Fruit fly (Drosophila melanogaster) whole organism, embryonic: Measurements from ENCODE around the gene AlkB.
A peak's percentile ranks its signal among the peaks of the same experiment; 100 is the strongest.

Experiments
- ATbp ChIP-seq: fragments of 200-800 bp; sonication (Bioruptor generic); optimal IDR thresholded peaks from 2 replicates; lab custom pipeline; 2017; ENCODE audit warnings: missing biosample characterization, mild to moderate bottlenecking, missing genetic modification characterization, missing genetic modification reagents
- CG10209 ChIP-seq: fragments of 200-800 bp; sonication (Bioruptor generic); optimal IDR thresholded peaks from 3 replicates; lab custom pipeline; 2017; ENCODE audit warnings: missing biosample characterization, mild to moderate bottlenecking, missing genetic modification characterization, missing genetic modification reagents
- CG11093 ChIP-seq: fragments of 200-800 bp; sonication (Bioruptor generic); IDR thresholded peaks from 3 replicates; pipeline ENCODE4 v1.3.6; 2022; ENCODE audit warnings: missing biosample characterization, missing genetic modification characterization
- CG11504 ChIP-seq: fragments of 200-800 bp; sonication (Bioruptor generic); optimal IDR thresholded peaks from 3 replicates; lab custom pipeline; 2019; ENCODE audit warnings: missing biosample characterization, mild to moderate bottlenecking, missing genetic modification characterization, moderate library complexity
- CG15011 ChIP-seq: fragments of 200-800 bp; sonication (Bioruptor generic); optimal IDR thresholded peaks from 3 replicates; lab custom pipeline; 2018; ENCODE audit warnings: missing biosample characterization, mild to moderate bottlenecking, missing genetic modification characterization
- CG15269 ChIP-seq: fragments of 200-800 bp; sonication (Bioruptor generic); optimal IDR thresholded peaks from 2 replicates; lab custom pipeline; 2018; ENCODE audit warnings: missing biosample characterization, mild to moderate bottlenecking, missing genetic modification characterization, moderate library complexity
- CG1603 ChIP-seq: fragments of 200-800 bp; sonication (Bioruptor generic); optimal IDR thresholded peaks from 2 replicates; lab custom pipeline; 2019; ENCODE audit warnings: missing biosample characterization, mild to moderate bottlenecking, missing genetic modification characterization, moderate library complexity
- CG18619 ChIP-seq: fragments of 200-800 bp; sonication (Bioruptor generic); optimal IDR thresholded peaks from 3 replicates; lab custom pipeline; 2017; ENCODE audit warnings: missing biosample characterization, mild to moderate bottlenecking, missing genetic modification characterization
- CG33557 ChIP-seq: fragments of 200-800 bp; sonication (Bioruptor generic); optimal IDR thresholded peaks from 2 replicates; lab custom pipeline; 2019; ENCODE audit warnings: missing biosample characterization, mild to moderate bottlenecking, missing genetic modification characterization, moderate library complexity
- CG34224 ChIP-seq: fragments of 200-800 bp; sonication (Bioruptor generic); IDR thresholded peaks from 3 replicates; pipeline ENCODE4 v1.3.6; 2022; ENCODE audit warnings: missing biosample characterization, missing genetic modification characterization; ENCODE audit not compliant: partially characterized antibody
- CG4424 ChIP-seq: fragments of 200-800 bp; sonication (Bioruptor generic); optimal IDR thresholded peaks from 3 replicates; lab custom pipeline; 2016; ENCODE audit warnings: missing biosample characterization, missing genetic modification characterization
- CG4617 ChIP-seq: fragments of 200-800 bp; sonication (Bioruptor generic); optimal IDR thresholded peaks from 3 replicates; lab custom pipeline; 2016; ENCODE audit warnings: missing biosample characterization, missing genetic modification characterization, borderline replicate concordance
- CG5953 ChIP-seq: fragments of 200-800 bp; sonication (Bioruptor generic); IDR thresholded peaks from 2 replicates; pipeline ENCODE4 v1.3.6; 2022; ENCODE audit warnings: missing biosample characterization, missing genetic modification characterization
- CG6175 ChIP-seq: fragments of 200-800 bp; sonication (Bioruptor generic); IDR thresholded peaks from 3 replicates; pipeline ENCODE4 v1.3.6; 2022; ENCODE audit warnings: missing biosample characterization, missing genetic modification characterization
- CG7928 ChIP-seq: fragments of 200-800 bp; sonication (Bioruptor generic); optimal IDR thresholded peaks from 2 replicates; lab custom pipeline; 2017; ENCODE audit warnings: missing biosample characterization, mild to moderate bottlenecking, missing genetic modification characterization
- CG8765 ChIP-seq: fragments of 200-800 bp; sonication (Bioruptor generic); IDR thresholded peaks from 2 replicates; pipeline ENCODE4 v1.3.6; 2022; ENCODE audit warnings: missing biosample characterization, missing genetic modification characterization
- CG9797 ChIP-seq: fragments of 200-800 bp; sonication (Bioruptor generic); optimal IDR thresholded peaks from 3 replicates; lab custom pipeline; 2018; ENCODE audit warnings: missing biosample characterization, mild to moderate bottlenecking, missing genetic modification characterization
- Dfd ChIP-seq, 2 experiments: fragments of >200 bp; optimal IDR thresholded peaks; 2 replicates each; lab custom pipeline; 2017; ENCODE audit warnings: missing biosample characterization in 2 of 2, missing genetic modification characterization in 2 of 2
- Dip3 ChIP-seq: fragments of 200-800 bp; sonication (Bioruptor generic); optimal IDR thresholded peaks from 3 replicates; lab custom pipeline; 2016; ENCODE audit warnings: missing biosample characterization, missing genetic modification characterization
- Drgx ChIP-seq: fragments of 200-800 bp; sonication (Bioruptor generic); IDR thresholded peaks from 2 replicates; pipeline ENCODE4 v1.3.6; 2022; ENCODE audit warnings: missing biosample characterization, missing genetic modification characterization
- Gsc ChIP-seq: fragments of 200-800 bp; sonication (Bioruptor generic); IDR thresholded peaks from 2 replicates; pipeline ENCODE4 v1.3.6; 2022; ENCODE audit warnings: missing biosample characterization, missing genetic modification characterization
- HmgZ ChIP-seq: fragments of 200-800 bp; sonication (Bioruptor generic); optimal IDR thresholded peaks from 2 replicates; lab custom pipeline; 2018; ENCODE audit warnings: missing biosample characterization, mild to moderate bottlenecking, missing genetic modification characterization
- Hr3 ChIP-seq: fragments of 200-800 bp; sonication (Bioruptor generic); optimal IDR thresholded peaks from 3 replicates; lab custom pipeline; 2016; ENCODE audit warnings: missing biosample characterization, missing genetic modification characterization
- Lhr ChIP-seq: fragments of 200-800 bp; sonication (Bioruptor generic); optimal IDR thresholded peaks from 3 replicates; lab custom pipeline; 2017; ENCODE audit warnings: mild to moderate bottlenecking, missing biosample characterization, missing genetic modification reagents, missing genetic modification characterization
- Meics ChIP-seq: fragments of 200-800 bp; sonication (Bioruptor generic); optimal IDR thresholded peaks from 2 replicates; lab custom pipeline; 2017; ENCODE audit warnings: missing biosample characterization, mild to moderate bottlenecking, missing genetic modification characterization
- Myb ChIP-seq: fragments of 200-800 bp; sonication (Bioruptor generic); optimal IDR thresholded peaks from 2 replicates; lab custom pipeline; 2016; ENCODE audit warnings: missing biosample characterization, missing genetic modification characterization
- NC2α ChIP-seq: fragments of 200-800 bp; sonication (Bioruptor generic); optimal IDR thresholded peaks from 2 replicates; lab custom pipeline; 2016; ENCODE audit warnings: missing biosample characterization, missing genetic modification characterization
- Sry-δ ChIP-seq: fragments of 200-800 bp; sonication (Bioruptor generic); optimal IDR thresholded peaks from 2 replicates; lab custom pipeline; 2016; ENCODE audit warnings: missing biosample characterization, missing genetic modification characterization
- ac ChIP-seq: fragments of 200-800 bp; sonication (Bioruptor generic); optimal IDR thresholded peaks from 3 replicates; lab custom pipeline; 2017; ENCODE audit warnings: missing biosample characterization, mild to moderate bottlenecking, missing genetic modification characterization
- aop ChIP-seq: fragments of 200-800 bp; sonication (Bioruptor generic); IDR thresholded peaks from 2 replicates; pipeline ENCODE4 v1.3.6; 2022; ENCODE audit warnings: missing biosample characterization, missing genetic modification characterization
- ara ChIP-seq: fragments of 200-800 bp; sonication (Bioruptor generic); IDR thresholded peaks from 2 replicates; pipeline ENCODE4 v1.3.6; 2022; ENCODE audit warnings: missing biosample characterization, missing genetic modification characterization
- cas ChIP-seq: fragments of 200-800 bp; sonication (Bioruptor generic); IDR thresholded peaks from 2 replicates; pipeline ENCODE4 v1.3.6; 2022; ENCODE audit warnings: missing biosample characterization, missing genetic modification characterization
- esg ChIP-seq: fragments of 200-800 bp; sonication (Bioruptor generic); conservative IDR thresholded peaks from 2 replicates; pipeline ENCODE4 v1.3.6; 2022; ENCODE audit warnings: missing biosample characterization, missing genetic modification characterization
- exex ChIP-seq: fragments of 200-800 bp; sonication (Bioruptor generic); optimal IDR thresholded peaks from 4 replicates; lab custom pipeline; 2018; ENCODE audit warnings: missing biosample characterization, mild to moderate bottlenecking, missing genetic modification characterization, moderate library complexity
- grau ChIP-seq: fragments of 200-800 bp; optimal IDR thresholded peaks from 3 replicates; lab custom pipeline; 2019; ENCODE audit warnings: missing biosample characterization, mild to moderate bottlenecking, missing genetic modification characterization, moderate library complexity
- gsb-n ChIP-seq: fragments of 200-800 bp; sonication (Bioruptor generic); optimal IDR thresholded peaks from 3 replicates; lab custom pipeline; 2018; ENCODE audit warnings: missing biosample characterization, mild to moderate bottlenecking, missing genetic modification characterization
- luna ChIP-seq: fragments of 200-800 bp; sonication (Bioruptor generic); optimal IDR thresholded peaks from 2 replicates; lab custom pipeline; 2016; ENCODE audit warnings: missing biosample characterization, missing genetic modification characterization
- maf-S ChIP-seq: fragments of 200-800 bp; sonication (Bioruptor generic); optimal IDR thresholded peaks from 2 replicates; lab custom pipeline; 2016; ENCODE audit warnings: missing biosample characterization, missing genetic modification characterization
- mirr ChIP-seq: fragments of 200-800 bp; sonication (Bioruptor generic); optimal IDR thresholded peaks from 3 replicates; lab custom pipeline; 2018; ENCODE audit warnings: missing biosample characterization, mild to moderate bottlenecking, missing genetic modification characterization
- nerfin-1 ChIP-seq: fragments of 200-800 bp; sonication (Bioruptor generic); optimal IDR thresholded peaks from 3 replicates; lab custom pipeline; 2019; ENCODE audit warnings: missing biosample characterization, mild to moderate bottlenecking, missing genetic modification characterization, moderate library complexity
- pita ChIP-seq: fragments of 200-800 bp; sonication (Bioruptor generic); optimal IDR thresholded peaks from 2 replicates; lab custom pipeline; 2017; ENCODE audit warnings: missing biosample characterization, mild to moderate bottlenecking, missing genetic modification characterization
- sob ChIP-seq: fragments of 200-800 bp; sonication (Bioruptor generic); IDR thresholded peaks from 2 replicates; pipeline ENCODE4 v1.3.6; 2022; ENCODE audit warnings: missing biosample characterization, missing genetic modification characterization
- sqz ChIP-seq: fragments of 200-800 bp; sonication (Bioruptor generic); optimal IDR thresholded peaks from 3 replicates; lab custom pipeline; 2018; ENCODE audit warnings: missing biosample characterization, mild to moderate bottlenecking, missing genetic modification characterization
- tio ChIP-seq: fragments of 200-800 bp; sonication (Bioruptor generic); optimal IDR thresholded peaks from 2 replicates; lab custom pipeline; 2017; ENCODE audit warnings: missing biosample characterization, missing genetic modification characterization, inconsistent platforms
- twi ChIP-seq: fragments of 200-800 bp; optimal IDR thresholded peaks from 2 replicates; lab custom pipeline; 2019; ENCODE audit warnings: missing biosample characterization, mild to moderate bottlenecking, missing genetic modification characterization, moderate library complexity
- vfl ChIP-seq: fragments of 200-800 bp; sonication (Bioruptor generic); optimal IDR thresholded peaks from 2 replicates; lab custom pipeline; 2016; ENCODE audit warnings: missing biosample characterization, missing genetic modification characterization
- vvl ChIP-seq: fragments of 200-800 bp; sonication (Bioruptor generic); IDR thresholded peaks from 2 replicates; pipeline ENCODE4 v1.3.6; 2022; ENCODE audit warnings: missing biosample characterization, missing genetic modification characterization

The AlkB gene

DNA sequence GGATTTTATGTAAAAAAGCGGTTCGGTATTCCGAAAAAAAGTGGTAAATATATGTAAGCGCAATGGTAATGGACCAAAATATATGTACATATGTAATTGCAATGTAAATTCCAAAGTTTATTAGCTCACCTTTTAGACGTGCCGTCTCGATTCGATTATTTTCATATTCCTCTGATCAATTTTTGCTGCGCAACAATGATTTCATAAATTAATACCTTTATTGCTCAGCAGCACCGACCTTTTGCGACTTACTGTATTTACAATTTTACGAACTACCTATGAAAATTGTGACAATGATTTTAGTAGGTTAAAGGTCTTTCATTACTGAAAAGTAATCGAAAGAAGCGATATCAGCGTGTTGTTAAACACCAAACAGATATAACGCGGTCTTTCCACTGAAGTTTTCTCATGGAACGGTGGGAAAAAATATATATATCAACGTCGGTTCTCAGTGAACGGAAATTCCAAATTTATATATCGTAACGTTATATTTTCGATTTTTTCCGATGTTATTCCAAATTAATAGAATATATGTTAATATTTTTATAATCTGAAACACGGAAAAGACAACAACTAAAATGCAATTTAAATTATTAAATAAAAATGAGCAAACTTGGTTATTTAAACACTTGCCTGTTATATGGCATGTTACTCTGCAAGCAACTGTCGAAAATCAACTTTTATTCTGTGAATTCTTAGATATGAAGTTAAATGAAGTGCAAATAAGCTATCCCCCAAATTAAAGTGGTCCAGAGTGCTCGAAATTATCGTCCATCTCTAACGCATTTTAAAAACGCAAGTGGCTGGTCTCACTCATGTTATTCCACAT is 30.7 kb upstream of the AlkB start, which contains the start of the genes MSBP and CG15916 (continued):
- no peak for TF ChIP-seq ara (GFP tag; lab: Robert Waterston, UW)
- TF ChIP-seq cas: no peak
- TF ChIP-seq CG1603 (tag; lab: Kevin White, UChicago): peak; percentile 12
- TF ChIP-seq CG15269: peak; percentile 15
- peak; percentile 44 for TF ChIP-seq grau (tag; lab: Kevin White, UChicago)
- no peak for TF ChIP-seq Drgx
- no peak for TF ChIP-seq CG34224 (GFP tag; lab: Robert Waterston, UW)
- peak; percentile 68 for TF ChIP-seq Sry-δ (GFP tag; lab: Kevin White, UChicago)
- TF ChIP-seq CG33557 (GFP tag; lab: Kevin White, UChicago): peak; percentile 18
- TF ChIP-seq tio (GFP tag; lab: Kevin White, UChicago): no peak
- TF ChIP-seq twi (tag; lab: Kevin White, UChicago): peak; percentile 14
- no peak for TF ChIP-seq Myb (GFP tag; lab: Kevin White, UChicago)
- peak in 1 of 2 experiments; percentile 3 for TF ChIP-seq Dfd (GFP tag; optimal IDR thresholded peaks at IDR 0.05; lab: Kevin White, UChicago)
- TF ChIP-seq vvl (GFP tag; lab: Robert Waterston, UW): 0 out of 2 replicates have a peak, but pooled peaks have one; percentile 18
- TF ChIP-seq CG9797 (GFP tag; lab: Kevin White, UChicago): no peak
- no peak for TF ChIP-seq pita
- peak; percentile 27 for TF ChIP-seq CG18619
- TF ChIP-seq Dip3 (GFP tag; lab: Kevin White, UChicago): peak; percentile 1
- TF ChIP-seq CG11093 (GFP tag; lab: Robert Waterston, UW): 0 out of 3 replicates have a peak, but pooled peaks have one; percentile 42
- TF ChIP-seq nerfin-1: no peak
- TF ChIP-seq, all 482 proteins: peak for 115

- TF ChIP-seq CG8765 (GFP tag; lab: Robert Waterston, UW) (no peak), exex (tag; lab: Kevin White, UChicago) (peak; percentile 89), mirr (GFP tag; lab: Kevin White, UChicago) (peak; percentile 60), maf-S (GFP tag; lab: Kevin White, UChicago) (no peak)
Observed at dm6 chrX:15888763-15889162, 29.5 kb upstream of the AlkB start.

DNA sequence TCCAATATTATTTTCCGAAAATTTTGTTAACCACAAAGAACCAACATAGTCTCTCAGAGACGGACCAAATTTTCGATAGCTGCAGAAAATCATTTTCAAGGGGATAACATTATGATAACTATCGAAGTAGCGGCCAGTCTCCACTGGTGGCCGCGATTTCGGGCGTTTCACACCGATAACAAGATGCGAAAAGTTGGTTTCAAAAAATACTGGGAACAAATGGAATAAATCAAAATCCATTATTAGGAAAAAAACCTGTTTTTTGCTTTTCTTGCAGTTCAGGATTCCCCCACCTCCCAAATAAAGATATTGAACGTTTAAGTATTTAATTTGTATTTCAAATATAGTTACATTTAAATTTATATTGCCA is 27.9 kb upstream of the AlkB start, which contains the start of gene tay:
TSS of gene tay (minus strand) at position 65 of the 370 bp plus-strand sequence.
- TF ChIP-seq CG7928 (GFP tag; lab: Kevin White, UChicago) (no peak), Lhr (peak; percentile 47), CG15011 (GFP tag; lab: Kevin White, UChicago) (no peak), CG10209 (GFP tag; lab: Kevin White, UChicago) (no peak), NC2α (no peak), Hr3 (GFP tag; lab: Kevin White, UChicago) (no peak), CG4617 (GFP tag; lab: Kevin White, UChicago) (peak; percentile 43), Sry-δ (GFP tag; lab: Kevin White, UChicago) (peak; percentile 91), vfl (no peak), HmgZ (tag; lab: Kevin White, UChicago) (no peak), sqz (GFP tag; lab: Kevin White, UChicago) (no peak), CG6175 (GFP tag; lab: Robert Waterston, UW) (no peak), CG11093 (GFP tag; lab: Robert Waterston, UW) (no peak), Gsc (GFP tag; lab: Robert Waterston, UW) (no peak), luna (GFP tag; lab: Kevin White, UChicago) (no peak), aop (no peak), Dip3 (GFP tag; lab: Kevin White, UChicago) (no peak), esg (no peak), Meics (GFP tag; lab: Kevin White, UChicago) (no peak), ATbp (GFP tag; lab: Kevin White, UChicago) (no peak), CG5953 (GFP tag; lab: Robert Waterston, UW) (no peak), sob (GFP tag; lab: Robert Waterston, UW) (0 out of 2 replicates have a peak, but pooled peaks have one; percentile 32), CG11504 (tag; lab: Kevin White, UChicago) (no peak), ac (GFP tag; lab: Kevin White, UChicago) (no peak), CG4424 (GFP tag; lab: Kevin White, UChicago) (no peak), gsb-n (tag; lab: Kevin White, UChicago) (no peak)
